Worm (Caenorhabditis elegans) whole organism, L4/young adult: ENCODE data around the gene mct-5.

Experiments
- W03F9.2 ChIP-seq: fragments of 150-350 bp; optimal IDR thresholded peaks from 2 replicates; lab custom pipeline; 2014; ENCODE audit warnings: missing biosample characterization, missing genetic modification characterization
- dao-5 ChIP-seq: sonication (generic microtip); optimal IDR thresholded peaks from 2 replicates; lab custom pipeline; 2016; ENCODE audit warnings: missing genotype, missing genetic modification characterization, moderate library complexity, missing compliant biosample characterization
- him-1 ChIP-seq: sonication (generic microtip); optimal IDR thresholded peaks from 2 replicates; lab custom pipeline; 2016; ENCODE audit warnings: missing genotype, missing genetic modification reagents, missing genetic modification characterization, missing compliant biosample characterization

Gene mct-5

DNA sequence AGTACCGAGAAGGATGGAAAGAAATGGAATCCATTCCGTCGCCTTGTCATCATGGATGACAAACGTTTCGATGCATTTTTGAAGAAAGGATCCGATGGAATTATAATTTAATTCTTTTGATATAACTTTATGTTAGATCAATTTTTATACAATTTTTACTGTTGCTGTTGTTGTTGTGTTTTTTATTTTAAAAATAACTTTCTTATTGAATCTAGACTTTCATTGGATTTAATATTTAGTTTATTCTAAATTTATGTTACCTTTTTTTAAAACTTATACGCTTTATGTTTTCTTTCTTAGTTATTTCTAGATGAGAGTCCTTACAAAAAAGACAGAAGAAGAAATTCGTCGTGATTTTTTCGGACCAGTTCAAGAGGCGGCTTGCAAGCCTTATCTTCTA is 43.4 kb downstream of the mct-5 start, which contains the start of gene ZK1127.3:
TSS of gene ZK1127.3 (plus strand) at position 301 of the 400 bp plus-strand sequence.
- TF ChIP-seq W03F9.2 (no peak), dao-5 (tag; lab: Kevin White, UChicago) (no peak), him-1 (tag; lab: Kevin White, UChicago) (no peak)

DNA sequence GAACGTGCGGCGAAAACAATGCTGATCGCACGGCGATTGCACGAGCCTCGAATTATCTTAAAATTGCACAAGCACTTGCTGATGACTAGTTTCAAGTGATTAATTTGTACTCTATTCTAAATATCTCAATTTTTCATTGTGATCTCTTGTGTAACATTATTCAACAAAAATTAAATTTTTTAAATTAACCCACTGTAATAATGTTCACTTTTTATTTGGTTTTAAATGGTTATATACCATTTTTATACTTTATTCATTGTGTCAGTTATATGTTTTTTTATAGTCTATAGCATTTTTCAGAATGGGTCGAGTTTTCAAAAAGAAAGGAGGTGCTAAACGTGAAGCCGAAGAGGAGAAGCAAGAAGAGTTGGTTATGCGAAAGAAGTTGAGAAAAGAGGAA is 44.7 kb downstream of the mct-5 start, which contains the start of gene ZK1127.4:
TSS of gene ZK1127.4 (plus strand) at position 301 of the 400 bp plus-strand sequence.
- TF ChIP-seq dao-5 (tag; lab: Kevin White, UChicago) = no peak
- TF ChIP-seq W03F9.2 = no peak

DNA sequence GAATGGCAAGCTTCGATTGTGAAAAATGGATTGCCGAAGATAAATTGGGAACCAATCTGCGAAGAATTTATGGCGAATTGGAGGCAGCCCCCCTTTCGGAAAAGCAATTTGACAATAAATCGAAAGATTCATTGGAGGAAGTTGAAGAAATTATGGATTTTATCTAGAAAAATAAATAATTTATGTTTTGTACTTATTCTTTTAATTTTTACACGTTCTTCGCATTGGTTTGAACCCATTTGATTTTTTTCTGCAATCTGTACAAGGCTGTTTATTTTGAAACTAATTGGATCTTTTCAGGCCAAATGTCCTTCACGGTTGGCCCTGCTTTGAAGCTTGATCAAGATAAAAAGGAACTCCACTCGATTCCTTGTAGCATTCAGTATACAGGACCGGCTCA is 45.4 kb downstream of the mct-5 start, which contains the start of gene ZK1127.13:
TSS of gene ZK1127.13 (plus strand) at position 301 of the 400 bp plus-strand sequence.
- TF ChIP-seq W03F9.2 (no peak), dao-5 (tag; lab: Kevin White, UChicago) (no peak), him-1 (tag; lab: Kevin White, UChicago) (no peak)

DNA sequence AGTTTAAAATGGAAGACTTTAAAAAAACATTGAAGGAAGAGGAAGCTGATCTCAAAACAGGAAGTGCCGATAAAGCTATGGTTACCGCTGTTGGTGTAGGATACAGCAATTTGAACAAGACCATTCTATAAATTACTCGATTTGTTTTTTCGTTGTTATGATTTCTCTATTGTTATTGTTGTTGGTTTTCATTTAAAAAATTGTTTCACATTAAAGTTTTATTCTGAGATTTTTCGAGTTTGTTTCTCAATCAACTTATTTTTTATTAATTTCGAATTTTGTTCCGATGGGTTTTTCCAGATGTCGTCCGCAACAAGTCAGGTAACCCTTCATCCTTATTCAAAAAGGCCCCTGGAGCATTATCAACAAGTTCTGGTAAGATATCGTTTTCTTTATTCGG is 46.6 kb downstream of the mct-5 start, which contains the start of gene ZK1127.12:
TSS of gene ZK1127.12 (plus strand) at position 301 of the 400 bp plus-strand sequence.
- TF ChIP-seq dao-5 (tag; lab: Kevin White, UChicago) (no peak), W03F9.2 (no peak), him-1 (tag; lab: Kevin White, UChicago) (no peak)

DNA sequence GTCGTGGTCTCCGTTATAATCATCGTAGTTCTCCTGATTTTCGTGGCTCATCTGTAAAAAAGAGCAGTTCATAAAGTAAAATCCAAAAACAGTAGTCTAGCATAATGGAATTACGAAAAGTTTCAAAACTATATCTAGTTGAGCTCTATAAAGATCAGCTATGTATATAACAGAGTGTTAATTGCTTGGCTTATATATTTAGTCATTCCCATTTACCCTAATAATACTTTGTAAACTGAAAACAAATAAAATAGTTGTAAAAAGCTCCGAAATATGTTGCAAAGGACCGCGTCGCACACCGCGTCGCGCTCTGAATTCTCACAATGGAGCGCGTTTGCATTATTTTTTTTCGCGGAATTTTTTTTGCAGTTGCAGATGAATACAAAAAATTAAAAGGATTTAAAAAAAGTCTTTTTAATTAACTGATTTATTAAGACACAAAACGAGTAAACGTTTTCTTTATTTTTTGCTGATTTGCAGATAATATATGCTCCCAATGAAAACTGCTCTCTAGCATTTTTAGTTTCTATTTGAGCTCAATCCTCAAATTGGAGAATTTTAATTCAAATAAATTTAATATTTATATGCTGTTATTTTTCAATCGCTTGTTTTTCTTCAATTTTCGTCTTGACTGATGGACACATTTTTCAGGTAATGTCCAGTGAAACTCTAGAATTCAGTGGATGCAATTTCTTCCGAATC is 48.2 kb downstream of the mct-5 start, which contains the start of the genes tcer-1 and ZK1127.5:
TSS of gene tcer-1 (minus strand) at position 51 of the 702 bp plus-strand sequence.
TSS of gene ZK1127.5 (plus strand) at position 652 of the 702 bp plus-strand sequence.
- TF ChIP-seq him-1 (tag; lab: Kevin White, UChicago) (no peak), W03F9.2 (peak; percentile 74)

DNA sequence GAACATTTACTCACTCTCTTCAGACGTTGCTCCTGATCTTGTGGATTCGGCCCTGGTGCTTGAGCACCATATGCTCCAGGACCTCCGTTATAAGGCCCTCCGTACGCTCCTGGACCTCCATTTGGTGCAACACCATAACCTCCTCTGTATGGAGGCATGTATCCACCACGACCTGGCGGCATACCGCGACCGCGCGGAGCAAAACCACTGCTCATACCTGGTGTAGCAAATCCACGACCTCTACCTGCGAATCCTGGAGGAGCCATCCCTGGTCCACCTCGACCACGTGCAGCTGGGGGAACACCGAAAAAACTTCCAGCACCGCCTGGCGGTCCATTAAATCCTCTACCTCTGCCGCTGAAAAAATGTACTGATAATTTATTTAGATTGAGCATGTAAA is 48.9 kb downstream of the mct-5 start:
- no peak for TF ChIP-seq him-1 (tag; lab: Kevin White, UChicago)
- TF ChIP-seq W03F9.2 = no peak
- TF ChIP-seq dao-5 (tag; lab: Kevin White, UChicago) = no peak
